Fruit fly (Drosophila melanogaster) whole organism, embryonic: ENCODE measurements around the gene AlkB.

Experiments used
- CG10267 ChIP-seq: fragments of 200-800 bp; sonication (Bioruptor generic); optimal IDR thresholded peaks from 2 replicates; lab custom pipeline; 2018; ENCODE audit warnings: missing biosample characterization, mild to moderate bottlenecking, missing genetic modification characterization, moderate library complexity
- CG11456 ChIP-seq: fragments of 200-800 bp; sonication (Bioruptor generic); IDR thresholded peaks from 3 replicates; pipeline ENCODE4 v1.3.6; 2022; ENCODE audit warnings: missing biosample characterization, missing genetic modification characterization
- CG11504 ChIP-seq: fragments of 200-800 bp; sonication (Bioruptor generic); optimal IDR thresholded peaks from 3 replicates; lab custom pipeline; 2019; ENCODE audit warnings: missing biosample characterization, mild to moderate bottlenecking, missing genetic modification characterization, moderate library complexity
- CG11723 ChIP-seq: fragments of 200-800 bp; sonication (Bioruptor generic); optimal IDR thresholded peaks from 2 replicates; lab custom pipeline; 2017; ENCODE audit warnings: missing biosample characterization, mild to moderate bottlenecking, missing genetic modification characterization
- CG12155 ChIP-seq: fragments of 200-800 bp; sonication (Bioruptor generic); optimal IDR thresholded peaks from 3 replicates; lab custom pipeline; 2016; ENCODE audit warnings: missing biosample characterization, missing genetic modification characterization
- CG12219 ChIP-seq: fragments of 200-800 bp; sonication (Bioruptor generic); optimal IDR thresholded peaks from 3 replicates; lab custom pipeline; 2018; ENCODE audit warnings: missing biosample characterization, mild to moderate bottlenecking, missing genetic modification characterization
- CG12236 ChIP-seq: fragments of 200-800 bp; sonication (Bioruptor generic); optimal IDR thresholded peaks from 2 replicates; lab custom pipeline; 2016; ENCODE audit warnings: missing biosample characterization, missing genetic modification characterization
- CG14441 ChIP-seq: fragments of 200-800 bp; sonication (Bioruptor generic); IDR thresholded peaks from 2 replicates; pipeline ENCODE4 v1.3.6; 2022; ENCODE audit warnings: missing biosample characterization, missing genetic modification characterization
- CG14965 ChIP-seq: fragments of 200-800 bp; sonication (Bioruptor generic); optimal IDR thresholded peaks from 2 replicates; lab custom pipeline; 2016; ENCODE audit warnings: missing biosample characterization, missing genetic modification characterization, borderline replicate concordance
- CG15479 ChIP-seq: fragments of 200-800 bp; sonication (Bioruptor generic); optimal IDR thresholded peaks from 3 replicates; lab custom pipeline; 2019; ENCODE audit warnings: missing biosample characterization, mild to moderate bottlenecking, missing genetic modification characterization, moderate library complexity
- CG1602 ChIP-seq: fragments of 200-800 bp; sonication (Bioruptor generic); optimal IDR thresholded peaks from 3 replicates; lab custom pipeline; 2016; ENCODE audit warnings: missing biosample characterization, missing genetic modification characterization
- CG1832 ChIP-seq: fragments of 200-800 bp; sonication (Bioruptor generic); optimal IDR thresholded peaks from 2 replicates; lab custom pipeline; 2017; ENCODE audit warnings: missing biosample characterization, mild to moderate bottlenecking, missing genetic modification characterization, inconsistent platforms
- CG34376 ChIP-seq: fragments of 200-800 bp; sonication (Bioruptor generic); optimal IDR thresholded peaks from 2 replicates; lab custom pipeline; 2018; ENCODE audit warnings: missing biosample characterization, mild to moderate bottlenecking, missing genetic modification characterization
- CG4328 ChIP-seq: fragments of 200-800 bp; sonication (Bioruptor generic); optimal IDR thresholded peaks from 3 replicates; lab custom pipeline; 2017; ENCODE audit warnings: missing biosample characterization, missing genetic modification reagents, missing genetic modification characterization
- CG5180 ChIP-seq: fragments of 200-800 bp; sonication (Bioruptor generic); optimal IDR thresholded peaks from 3 replicates; lab custom pipeline; 2017; ENCODE audit warnings: missing biosample characterization, missing genetic modification characterization, mild to moderate bottlenecking, moderate library complexity, missing genetic modification reagents
- CG7786 ChIP-seq: fragments of 200-800 bp; sonication (Bioruptor generic); optimal IDR thresholded peaks from 2 replicates; lab custom pipeline; 2016; ENCODE audit warnings: missing biosample characterization, missing genetic modification characterization
- CG8290 ChIP-seq, 3 experiments: fragments of 200-800 bp; sonication (Bioruptor generic); optimal IDR thresholded peaks; 2 replicates each; lab custom pipeline; 2016 to 2019; ENCODE audit warnings: missing biosample characterization in 3 of 3, missing genetic modification characterization in 3 of 3, mild to moderate bottlenecking in 2 of 3, moderate library complexity in 1 of 3
- E2f1 ChIP-seq: fragments of 200-800 bp; sonication (Bioruptor generic); IDR thresholded peaks from 2 replicates; pipeline ENCODE4 v1.3.6; 2022; ENCODE audit warnings: missing biosample characterization, missing genetic modification characterization
- Elba2 ChIP-seq: fragments of 200-800 bp; sonication (Bioruptor generic); optimal IDR thresholded peaks from 3 replicates; lab custom pipeline; 2016; ENCODE audit warnings: missing biosample characterization, missing genetic modification characterization
- Fer2 ChIP-seq: fragments of 200-800 bp; sonication (Bioruptor generic); optimal IDR thresholded peaks from 2 replicates; lab custom pipeline; 2018; ENCODE audit warnings: missing biosample characterization, mild to moderate bottlenecking, missing genetic modification characterization, moderate library complexity
- HHEX ChIP-seq: fragments of 200-800 bp; sonication (Bioruptor generic); optimal IDR thresholded peaks from 3 replicates; lab custom pipeline; 2017; ENCODE audit warnings: missing biosample characterization, mild to moderate bottlenecking, missing genetic modification characterization, missing genetic modification reagents
- Hmr ChIP-seq: fragments of 200-800 bp; sonication (Bioruptor generic); optimal IDR thresholded peaks from 3 replicates; lab custom pipeline; 2017; ENCODE audit warnings: mild to moderate bottlenecking, missing biosample characterization, missing genetic modification reagents, missing genetic modification characterization
- Hsf ChIP-seq: fragments of 200-800 bp; sonication (Bioruptor generic); optimal IDR thresholded peaks from 3 replicates; lab custom pipeline; 2016; ENCODE audit warnings: missing biosample characterization, missing genetic modification characterization
- Lhr ChIP-seq: fragments of 200-800 bp; sonication (Bioruptor generic); optimal IDR thresholded peaks from 3 replicates; lab custom pipeline; 2017; ENCODE audit warnings: mild to moderate bottlenecking, missing biosample characterization, missing genetic modification reagents, missing genetic modification characterization
- NC2α ChIP-seq: fragments of 200-800 bp; sonication (Bioruptor generic); optimal IDR thresholded peaks from 2 replicates; lab custom pipeline; 2016; ENCODE audit warnings: missing biosample characterization, missing genetic modification characterization
- Opbp ChIP-seq: fragments of 200-800 bp; sonication (Bioruptor generic); IDR thresholded peaks from 3 replicates; pipeline ENCODE4 v1.3.6; 2022; ENCODE audit warnings: missing biosample characterization, missing genetic modification characterization; ENCODE audit not compliant: partially characterized antibody
- Six4 ChIP-seq: fragments of 200-800 bp; sonication (Bioruptor generic); optimal IDR thresholded peaks from 2 replicates; lab custom pipeline; 2016; ENCODE audit warnings: missing biosample characterization, missing genetic modification characterization
- Sox100B ChIP-seq: fragments of 200-800 bp; sonication (Bioruptor generic); optimal IDR thresholded peaks from 3 replicates; lab custom pipeline; 2018; ENCODE audit warnings: missing biosample characterization, mild to moderate bottlenecking, missing genetic modification characterization
- Stat92E ChIP-seq, 3 experiments: fragments of >200 bp in 2 of 3; fragments of 200-800 bp in 1 of 3; sonication (Bioruptor generic) in 1 of 3; optimal IDR thresholded peaks; 2 replicates each; lab custom pipeline; 2017 to 2019; ENCODE audit warnings: missing biosample characterization in 3 of 3, missing genetic modification characterization in 3 of 3, mild to moderate bottlenecking in 1 of 3, moderate library complexity in 1 of 3
- Tbp ChIP-seq: fragments of >200 bp; optimal IDR thresholded peaks from 2 replicates; lab custom pipeline; 2018; ENCODE audit warnings: missing biosample characterization, missing genetic modification characterization
- Trl ChIP-seq, 3 experiments: fragments of >200 bp in 2 of 3; fragments of 200-800 bp in 1 of 3; sonication (Bioruptor generic) in 1 of 3; optimal IDR thresholded peaks; 2 replicates in 1 of 3; 3 replicates in 2 of 3; lab custom pipeline; 2016 to 2017; ENCODE audit warnings: missing biosample characterization in 1 of 3, missing genetic modification characterization in 1 of 3
- abd-A ChIP-seq: fragments of 200-800 bp; sonication (Bioruptor generic); optimal IDR thresholded peaks from 3 replicates; lab custom pipeline; 2019; ENCODE audit warnings: missing biosample characterization, mild to moderate bottlenecking, missing genetic modification characterization, moderate library complexity
- br ChIP-seq: fragments of >200 bp; optimal IDR thresholded peaks from 2 replicates; lab custom pipeline; 2017
- cg ChIP-seq: fragments of 200-800 bp; sonication (Bioruptor generic); optimal IDR thresholded peaks from 3 replicates; lab custom pipeline; 2019; ENCODE audit warnings: missing biosample characterization, mild to moderate bottlenecking, missing genetic modification characterization, moderate library complexity
- en ChIP-seq: fragments of 200-800 bp; sonication (Bioruptor generic); optimal IDR thresholded peaks from 2 replicates; lab custom pipeline; 2016; ENCODE audit warnings: missing biosample characterization, missing genetic modification characterization
- eyg ChIP-seq: fragments of 200-800 bp; sonication (Bioruptor generic); optimal IDR thresholded peaks from 3 replicates; lab custom pipeline; 2016; ENCODE audit warnings: missing biosample characterization, missing genetic modification characterization
- fu2 ChIP-seq: fragments of 200-800 bp; sonication (Bioruptor generic); optimal IDR thresholded peaks from 2 replicates; lab custom pipeline; 2016; ENCODE audit warnings: missing biosample characterization, missing genetic modification characterization
- insv ChIP-seq, 2 experiments: fragments of 200-800 bp; sonication (Bioruptor generic); optimal IDR thresholded peaks; 3 replicates each; lab custom pipeline; 2016 to 2018; ENCODE audit warnings: missing biosample characterization in 2 of 2, missing genetic modification characterization in 2 of 2
- jigr1 ChIP-seq: fragments of 200-800 bp; sonication (Bioruptor generic); IDR thresholded peaks from 3 replicates; pipeline ENCODE4 v1.3.6; 2022; ENCODE audit warnings: missing biosample characterization, missing genetic modification characterization
- knrl ChIP-seq: fragments of 200-800 bp; sonication (Bioruptor generic); IDR thresholded peaks from 3 replicates; pipeline ENCODE4 v1.3.6; 2022; ENCODE audit warnings: missing biosample characterization, missing genetic modification characterization; ENCODE audit not compliant: partially characterized antibody
- org-1 ChIP-seq: fragments of 200-800 bp; sonication (Bioruptor generic); optimal IDR thresholded peaks from 2 replicates; lab custom pipeline; 2017; ENCODE audit warnings: missing biosample characterization, missing genetic modification characterization
- pum ChIP-seq: fragments of 200-800 bp; sonication (Bioruptor generic); optimal IDR thresholded peaks from 2 replicates; lab custom pipeline; 2016; ENCODE audit warnings: missing biosample characterization, missing genetic modification characterization
- trh ChIP-seq: fragments of 200-800 bp; sonication (Bioruptor generic); optimal IDR thresholded peaks from 2 replicates; lab custom pipeline; 2016; ENCODE audit warnings: missing biosample characterization, missing genetic modification characterization
- unc-4 ChIP-seq: fragments of 200-800 bp; sonication (Bioruptor generic); IDR thresholded peaks from 2 replicates; pipeline ENCODE4 v1.3.6; 2022; ENCODE audit warnings: missing biosample characterization, missing genetic modification characterization; ENCODE audit not compliant: partially characterized antibody
- zen ChIP-seq: fragments of 200-800 bp; sonication (Bioruptor generic); optimal IDR thresholded peaks from 3 replicates; lab custom pipeline; 2018; ENCODE audit warnings: missing biosample characterization, mild to moderate bottlenecking, missing genetic modification characterization, moderate library complexity
- zfh2 ChIP-seq: fragments of 200-800 bp; sonication (Bioruptor generic); optimal IDR thresholded peaks from 2 replicates; lab custom pipeline; 2016; ENCODE audit warnings: missing biosample characterization, missing genetic modification characterization

AlkB gene

DNA sequence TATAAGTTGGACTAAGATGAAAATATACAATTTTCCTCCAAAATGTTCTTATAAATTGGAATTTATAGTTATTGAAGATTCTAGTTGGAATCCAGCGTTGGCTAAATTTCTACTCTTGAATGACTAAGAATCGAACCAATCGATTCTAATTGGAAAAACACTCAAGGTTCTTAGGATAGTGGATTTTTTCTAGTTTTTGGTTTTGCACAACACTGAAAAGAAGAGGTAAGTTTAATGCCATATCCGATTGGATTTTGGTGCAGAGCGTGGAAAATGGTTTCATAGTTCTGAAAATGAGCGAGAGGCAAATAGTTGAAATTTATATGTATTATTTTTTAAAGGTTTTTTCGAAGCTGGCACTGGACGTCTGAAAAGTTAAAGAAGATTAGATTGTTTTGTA is 16.3 kb upstream of the AlkB start:
- TF ChIP-seq zen (tag; lab: Kevin White, UChicago) (peak; percentile 70), insv (GFP tag; optimal IDR thresholded peaks at IDR 0.05; lab: Kevin White, UChicago) (peak; percentile 91 to 99), CG15479 (GFP tag; lab: Kevin White, UChicago) (peak; percentile 19), CG8290 (GFP tag; optimal IDR thresholded peaks at IDR 0.05; lab: Kevin White, UChicago) (peak; percentile 51), CG8290 (tag; optimal IDR thresholded peaks at IDR 0.05; lab: Kevin White, UChicago) (peak in 1 of 2 experiments; percentile 32), CG10267 (tag; lab: Kevin White, UChicago) (peak; percentile 67), CG11504 (tag; lab: Kevin White, UChicago) (no peak), E2f1 (GFP tag; lab: Robert Waterston, UW) (no peak), CG14965 (GFP tag; lab: Kevin White, UChicago) (no peak), Stat92E (GFP tag; optimal IDR thresholded peaks at IDR 0.05; lab: Kevin White, UChicago) (no peak), en (GFP tag; lab: Kevin White, UChicago) (no peak), CG5180 (GFP tag; lab: Kevin White, UChicago) (no peak), CG7786 (GFP tag; lab: Kevin White, UChicago) (no peak), eyg (no peak), CG14441 (no peak), unc-4 (GFP tag; lab: Robert Waterston, UW) (no peak), org-1 (GFP tag; lab: Kevin White, UChicago) (no peak), Hsf (GFP tag; lab: Kevin White, UChicago) (no peak), NC2α (no peak), Elba2 (GFP tag; lab: Kevin White, UChicago) (peak; percentile 46)

DNA sequence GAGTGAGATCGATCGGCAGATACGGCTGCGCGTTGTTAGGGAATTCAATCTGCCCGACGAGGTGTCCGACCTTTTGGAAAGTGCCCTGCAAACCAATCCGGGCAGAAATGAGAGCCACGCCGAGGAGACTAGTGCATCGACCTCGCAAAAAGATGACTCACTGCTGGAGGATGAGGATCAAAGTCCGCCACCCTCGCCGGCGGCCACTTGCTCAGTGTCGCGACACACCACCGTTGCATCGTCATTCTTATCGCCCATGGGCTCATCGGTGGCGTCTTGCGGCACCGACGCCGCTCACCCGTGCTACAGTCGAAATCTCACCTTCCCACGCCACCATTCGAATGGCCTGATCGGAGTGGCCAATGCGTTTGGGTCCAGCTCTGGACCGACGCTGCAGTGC is 15.2 kb upstream of the AlkB start:
- TF ChIP-seq Opbp (GFP tag; lab: Robert Waterston, UW) (no peak), CG1832 (no peak), Lhr (no peak), Sox100B (no peak), CG11456 (no peak), CG12155 (no peak), abd-A (tag; lab: Kevin White, UChicago) (no peak), br (lab: Kevin White, UChicago) (no peak), CG11723 (GFP tag; lab: Kevin White, UChicago) (no peak), Six4 (GFP tag; lab: Kevin White, UChicago) (no peak), Hmr (GFP tag; lab: Kevin White, UChicago) (no peak)
- TF ChIP-seq, all 482 proteins: peak for 0

DNA sequence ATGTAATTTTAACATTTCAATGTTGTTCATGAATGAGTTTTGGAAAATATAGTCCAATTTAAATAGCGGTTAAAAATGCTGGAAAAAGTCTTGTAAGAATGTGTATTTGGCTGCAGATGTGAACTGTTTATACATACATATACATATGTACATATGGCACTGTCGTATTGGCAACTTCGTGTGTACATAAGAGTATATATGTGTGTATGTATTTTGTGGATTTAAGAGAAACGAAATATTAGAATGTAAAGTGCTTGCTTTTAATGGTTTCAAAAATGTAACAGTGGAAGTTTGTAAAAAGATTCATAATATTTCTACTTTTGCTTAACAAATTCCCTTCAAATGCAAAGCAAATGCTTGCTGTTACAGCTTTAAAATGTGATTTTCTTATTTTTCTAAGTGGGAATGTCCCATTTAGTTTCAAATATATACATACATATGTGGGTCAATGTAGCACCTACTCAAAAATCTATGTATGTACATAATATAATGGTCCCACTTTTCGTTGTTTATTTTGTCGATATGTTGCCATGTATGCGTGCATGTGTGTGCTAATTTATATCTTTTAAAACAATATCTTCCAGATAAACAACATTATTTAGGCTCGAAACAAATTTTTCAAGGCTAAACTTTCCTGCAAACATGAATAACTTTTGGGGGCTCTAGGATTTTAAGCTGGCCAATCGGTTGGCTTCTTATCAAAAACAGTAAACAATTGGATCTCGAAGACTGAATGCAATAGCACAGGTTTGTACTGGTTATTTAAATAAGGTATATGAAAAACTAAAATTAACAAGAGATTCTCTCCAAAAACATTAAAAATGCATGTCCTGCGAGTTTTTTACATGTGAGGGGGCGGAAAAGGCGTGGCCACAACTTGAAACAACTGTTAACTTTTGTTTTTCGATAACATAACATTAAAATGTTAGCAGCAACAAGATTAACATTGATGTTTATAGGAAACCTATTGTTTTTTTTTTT is 11.8 kb upstream of the AlkB start:
- TF ChIP-seq cg (GFP tag; lab: Kevin White, UChicago) (peak; percentile 53), Trl (optimal IDR thresholded peaks at IDR 0.05; lab: Kevin White, UChicago) (no peak), Trl (GFP tag; optimal IDR thresholded peaks at IDR 0.05; lab: Kevin White, UChicago) (peak; percentile 50), pum (GFP tag; lab: Kevin White, UChicago) (peak; percentile 15), knrl (no peak), CG34376 (GFP tag; lab: Kevin White, UChicago) (peak; percentile 92), CG12236 (GFP tag; lab: Kevin White, UChicago) (peak; percentile 55), CG1602 (peak; percentile 40), zfh2 (peak; percentile 1), Fer2 (tag; lab: Kevin White, UChicago) (peak; percentile 57), HHEX (GFP tag; lab: Kevin White, UChicago) (peak; percentile 85), trh (GFP tag; lab: Kevin White, UChicago) (peak; percentile 25), CG12219 (GFP tag; lab: Kevin White, UChicago) (peak; percentile 68), Six4 (GFP tag; lab: Kevin White, UChicago) (no peak), CG4328 (GFP tag; lab: Kevin White, UChicago) (peak; percentile 85), jigr1 (no peak), fu2 (GFP tag; lab: Kevin White, UChicago) (no peak), Tbp (no peak)
